Worm (Caenorhabditis elegans) whole organism, young adult: Measurements from ENCODE around the gene ent-7.

Experiments used
- B0019.2 ChIP-seq: fragments of 200-800 bp; sonication (Bioruptor generic); conservative IDR thresholded peaks from 2 replicates; pipeline ENCODE4 v1.3.6; 2022; ENCODE audit warnings: missing genetic modification reagents, missing genetic modification characterization, missing compliant biosample characterization
- B0336.3 ChIP-seq: fragments of 200-800 bp; sonication (Bioruptor generic); IDR thresholded peaks from 2 replicates; pipeline ENCODE4 v1.3.6; 2022; ENCODE audit warnings: missing genetic modification characterization, missing compliant biosample characterization
- F23B12.7 ChIP-seq: sonication (generic microtip); optimal IDR thresholded peaks from 2 replicates; lab custom pipeline; 2017; ENCODE audit warnings: missing genetic modification characterization, mild to moderate bottlenecking, missing compliant biosample characterization, antibody characterized with exemption, moderate library complexity; ENCODE audit not compliant: insufficient read depth
- F52B5.7 ChIP-seq: sonication (generic microtip); optimal IDR thresholded peaks from 2 replicates; lab custom pipeline; 2016; ENCODE audit warnings: mild to moderate bottlenecking, missing genetic modification characterization, missing compliant biosample characterization
- F55B11.4 ChIP-seq: sonication (generic microtip); optimal IDR thresholded peaks from 2 replicates; lab custom pipeline; 2016; ENCODE audit warnings: missing compliant biosample characterization, missing genetic modification characterization, borderline replicate concordance; ENCODE audit not compliant: insufficient read depth
- K11D2.4 ChIP-seq: fragments of 200-800 bp; sonication (Bioruptor generic); IDR thresholded peaks from 2 replicates; pipeline ENCODE4 v1.3.6; 2022; ENCODE audit warnings: missing genetic modification reagents, missing genetic modification characterization, missing compliant biosample characterization
- K12H6.12 ChIP-seq: fragments of 200-800 bp; sonication (Bioruptor generic); optimal IDR thresholded peaks from 2 replicates; lab custom pipeline; 2018; ENCODE audit warnings: mild to moderate bottlenecking, missing genetic modification characterization, missing compliant biosample characterization
- Y95B8A.8 ChIP-seq: fragments of 200-800 bp; sonication (Bioruptor generic); IDR thresholded peaks from 2 replicates; pipeline ENCODE4 v1.3.6; 2022; ENCODE audit warnings: missing genetic modification reagents, missing genetic modification characterization, missing compliant biosample characterization
- ama-1 ChIP-seq, 3 experiments: fragments of 150-350 bp in 1 of 3; sonication (generic microtip) in 2 of 3; optimal IDR thresholded peaks; 2 replicates each; lab custom pipeline; 2014 to 2018; ENCODE audit warnings: missing biosample characterization in 2 of 3, missing genetic modification characterization in 2 of 3, missing genetic modification reagents in 2 of 3
- aptf-3 ChIP-seq: fragments of 200-800 bp; sonication (Bioruptor generic); IDR thresholded peaks from 2 replicates; pipeline ENCODE4 v1.3.6; 2022; ENCODE audit warnings: missing genetic modification characterization, missing compliant biosample characterization
- atf-7 ChIP-seq: sonication (generic microtip); optimal IDR thresholded peaks from 2 replicates; lab custom pipeline; 2017; ENCODE audit warnings: mild to moderate bottlenecking, missing genetic modification characterization, missing compliant biosample characterization
- ccch-3 ChIP-seq: fragments of 200-800 bp; sonication (Bioruptor generic); optimal IDR thresholded peaks from 2 replicates; lab custom pipeline; 2018; ENCODE audit warnings: mild to moderate bottlenecking, missing genetic modification characterization, missing compliant biosample characterization
- chd-7 ChIP-seq: sonication (generic microtip); optimal IDR thresholded peaks from 2 replicates; lab custom pipeline; 2016; ENCODE audit warnings: mild to moderate bottlenecking, missing genetic modification characterization, moderate library complexity, missing compliant biosample characterization
- dox-1 ChIP-seq: fragments of 200-800 bp; sonication (Bioruptor generic); IDR thresholded peaks from 2 replicates; pipeline ENCODE4 v1.3.6; 2022; ENCODE audit warnings: missing genetic modification reagents, missing genetic modification characterization, missing compliant biosample characterization
- egl-18 ChIP-seq: fragments of 200-800 bp; sonication (Bioruptor generic); IDR thresholded peaks from 2 replicates; pipeline ENCODE4 v1.3.6; 2022; ENCODE audit warnings: missing genetic modification reagents, missing genetic modification characterization, missing compliant biosample characterization
- egl-44 ChIP-seq: fragments of 200-800 bp; sonication (Bioruptor generic); IDR thresholded peaks from 2 replicates; pipeline ENCODE4 v1.3.6; 2022; ENCODE audit warnings: missing genetic modification reagents, missing genetic modification characterization, missing compliant biosample characterization
- egrh-3 ChIP-seq: fragments of 200-800 bp; sonication (Bioruptor generic); IDR thresholded peaks from 2 replicates; pipeline ENCODE4 v1.3.6; 2022; ENCODE audit warnings: missing genetic modification reagents, missing genetic modification characterization, missing compliant biosample characterization
- ekl-4 ChIP-seq: fragments of 200-800 bp; sonication (Bioruptor generic); IDR thresholded peaks from 2 replicates; pipeline ENCODE4 v1.3.6; 2022; ENCODE audit warnings: missing genetic modification reagents, missing genetic modification characterization, missing compliant biosample characterization
- hmg-20 ChIP-seq: fragments of 200-800 bp; sonication (Bioruptor generic); IDR thresholded peaks from 2 replicates; pipeline ENCODE4 v1.3.6; 2022; ENCODE audit warnings: missing genetic modification reagents, missing genetic modification characterization, missing compliant biosample characterization
- hrde-1 ChIP-seq: sonication (generic microtip); optimal IDR thresholded peaks from 2 replicates; lab custom pipeline; 2016; ENCODE audit warnings: missing genetic modification characterization, mild to moderate bottlenecking, missing compliant biosample characterization, moderate library complexity, missing genotype, missing genetic modification reagents, borderline replicate concordance
- let-607 ChIP-seq, 2 experiments: fragments of 200-800 bp in 1 of 2; sonication (Bioruptor generic) in 1 of 2; sonication (generic microtip) in 1 of 2; optimal IDR thresholded peaks; 2 replicates each; lab custom pipeline; 2016 to 2018; ENCODE audit warnings: mild to moderate bottlenecking in 2 of 2, missing compliant biosample characterization in 2 of 2, missing genetic modification characterization in 2 of 2, moderate library complexity in 2 of 2, missing genotype in 1 of 2
- lin-26 ChIP-seq: fragments of 200-800 bp; sonication (Bioruptor generic); IDR thresholded peaks from 2 replicates; pipeline ENCODE4 v1.3.6; 2022; ENCODE audit warnings: missing genetic modification reagents, missing genetic modification characterization, missing compliant biosample characterization
- lin-54 ChIP-seq: fragments of 200-800 bp; sonication (Bioruptor generic); optimal IDR thresholded peaks from 2 replicates; lab custom pipeline; 2018; ENCODE audit warnings: mild to moderate bottlenecking, missing genetic modification characterization, missing compliant biosample characterization
- madf-3 ChIP-seq: fragments of 200-800 bp; sonication (Bioruptor generic); IDR thresholded peaks from 2 replicates; pipeline ENCODE4 v1.3.6; 2022; ENCODE audit warnings: missing genetic modification reagents, missing genetic modification characterization, missing compliant biosample characterization
- nfya-1 ChIP-seq: sonication (generic microtip); optimal IDR thresholded peaks from 2 replicates; lab custom pipeline; 2017; ENCODE audit warnings: antibody characterized with exemption, missing compliant biosample characterization, missing genetic modification characterization, borderline replicate concordance; ENCODE audit not compliant: insufficient read depth
- nhr-27 ChIP-seq: fragments of 200-800 bp; sonication (Bioruptor generic); optimal IDR thresholded peaks from 2 replicates; lab custom pipeline; 2018; ENCODE audit warnings: mild to moderate bottlenecking, missing genetic modification characterization, moderate library complexity, missing compliant biosample characterization
- nhr-90 ChIP-seq: sonication (generic microtip); optimal IDR thresholded peaks from 2 replicates; lab custom pipeline; 2016; ENCODE audit warnings: missing genotype, mild to moderate bottlenecking, missing genetic modification characterization, missing compliant biosample characterization
- pbrm-1 ChIP-seq: fragments of 200-800 bp; sonication (Bioruptor generic); IDR thresholded peaks from 2 replicates; pipeline ENCODE4 v1.3.6; 2022; ENCODE audit warnings: missing genetic modification reagents, missing genetic modification characterization, missing compliant biosample characterization
- rcor-1 ChIP-seq: fragments of 200-800 bp; sonication (Bioruptor generic); IDR thresholded peaks from 2 replicates; pipeline ENCODE4 v1.3.6; 2022; ENCODE audit warnings: missing genetic modification reagents, missing genetic modification characterization, missing compliant biosample characterization
- rec-8 ChIP-seq, 2 experiments: sonication (generic microtip); optimal IDR thresholded peaks; 2 replicates each; lab custom pipeline; 2016; ENCODE audit warnings: mild to moderate bottlenecking in 2 of 2, missing genetic modification characterization in 2 of 2, missing genetic modification reagents in 2 of 2, missing genotype in 2 of 2, missing biosample characterization in 1 of 2, missing compliant biosample characterization in 1 of 2, moderate library complexity in 1 of 2
- sdz-38 ChIP-seq: sonication (generic microtip); optimal IDR thresholded peaks from 2 replicates; lab custom pipeline; 2016; ENCODE audit warnings: missing genotype, missing genetic modification characterization, missing compliant biosample characterization
- snpc-4 ChIP-seq, 5 experiments: fragments of 150-350 bp in 1 of 5; sonication (generic microtip) in 4 of 5; optimal IDR thresholded peaks; 2 replicates each; lab custom pipeline; 2014 to 2018; ENCODE audit warnings: missing genetic modification characterization in 5 of 5, missing biosample characterization in 3 of 5, antibody characterized with exemption in 2 of 5, mild to moderate bottlenecking in 2 of 5, missing compliant biosample characterization in 2 of 5, missing genotype in 2 of 5, moderate library complexity in 2 of 5, missing genetic modification reagents in 1 of 5
- sptf-2 ChIP-seq: fragments of 200-800 bp; sonication (Bioruptor generic); optimal IDR thresholded peaks from 2 replicates; lab custom pipeline; 2018; ENCODE audit warnings: mild to moderate bottlenecking, missing genetic modification characterization, missing compliant biosample characterization
- unc-62 ChIP-seq: fragments of 150-350 bp; optimal IDR thresholded peaks from 2 replicates; lab custom pipeline; 2014; ENCODE audit warnings: missing biosample characterization, missing genetic modification reagents, missing genetic modification characterization
- zfh-2 ChIP-seq: fragments of 200-800 bp; sonication (Bioruptor generic); conservative IDR thresholded peaks from 2 replicates; pipeline ENCODE4 v1.3.6; 2022; ENCODE audit warnings: missing genetic modification reagents, missing genetic modification characterization, missing compliant biosample characterization
- ztf-22 ChIP-seq: fragments of 200-800 bp; sonication (Bioruptor generic); optimal IDR thresholded peaks from 2 replicates; lab custom pipeline; 2018; ENCODE audit warnings: mild to moderate bottlenecking, missing genetic modification characterization, moderate library complexity, missing compliant biosample characterization
- ztf-6 ChIP-seq: fragments of 200-800 bp; sonication (Bioruptor generic); IDR thresholded peaks from 2 replicates; pipeline ENCODE4 v1.3.6; 2022; ENCODE audit warnings: missing genetic modification reagents, missing genetic modification characterization, missing compliant biosample characterization

Gene ent-7

DNA sequence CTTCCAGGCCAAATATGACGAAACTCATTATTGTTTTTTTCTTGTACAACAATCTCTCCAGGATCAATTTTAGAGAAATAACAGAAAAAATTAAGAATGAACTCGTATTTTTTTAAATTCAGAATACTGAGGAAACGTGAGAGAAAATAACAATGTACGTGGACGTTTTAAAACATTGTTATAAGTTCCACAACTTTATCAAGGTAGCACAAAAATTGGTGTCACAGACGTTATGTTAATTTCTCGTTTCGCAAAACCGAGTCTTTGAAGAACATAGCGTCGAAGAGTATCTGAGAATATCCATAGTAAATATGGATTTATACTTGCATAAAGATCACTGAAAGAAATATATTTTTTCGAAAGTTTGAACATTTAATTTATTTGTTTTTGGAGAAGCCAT lies 34.0 kb downstream of the ent-7 start, which contains the start of gene T04B2.8:
TSS of gene T04B2.8 (minus strand) at position 101 of the 400 bp plus-strand sequence.
- TF ChIP-seq F55B11.4 (no peak), ama-1 (optimal IDR thresholded peaks at IDR 0.05; lab: Kevin White, UChicago) (no peak), ama-1 (GFP tag; optimal IDR thresholded peaks at IDR 0.05; lab: Kevin White, UChicago) (no peak)

DNA sequence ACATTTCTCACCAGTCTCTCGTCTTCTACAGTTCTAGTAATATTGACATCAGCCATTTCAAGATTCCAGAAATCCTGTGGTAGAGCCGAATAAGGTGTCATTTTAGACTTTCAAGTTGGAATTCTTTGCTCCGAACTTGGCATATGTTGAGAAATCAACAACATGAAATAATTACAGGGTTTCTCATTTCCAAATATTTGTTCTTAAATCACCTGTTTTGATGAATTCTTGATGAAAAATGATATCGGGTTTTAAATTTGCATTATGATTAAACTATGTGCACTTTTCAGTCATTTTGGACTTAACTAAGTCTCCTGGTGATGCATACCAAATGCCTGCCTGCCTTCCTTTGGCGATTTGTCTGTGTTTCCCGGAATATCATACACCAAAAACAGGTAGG lies 36.5 kb downstream of the ent-7 start, which contains the start of gene srv-12:
TSS of gene srv-12 (minus strand) at position 101 of the 400 bp plus-strand sequence.
- no peak for TF ChIP-seq ccch-3 (GFP tag; lab: Kevin White, UChicago)
- TF ChIP-seq hrde-1 (tag; lab: Kevin White, UChicago): no peak
- no peak for TF ChIP-seq dox-1 (GFP tag; lab: Robert Waterston, UW)
- TF ChIP-seq B0019.2: no peak
- TF ChIP-seq rcor-1 (GFP tag; lab: Robert Waterston, UW): no peak
- TF ChIP-seq K12H6.12 (tag; lab: Kevin White, UChicago): no peak
- no peak for TF ChIP-seq ztf-6 (GFP tag; lab: Robert Waterston, UW)
- TF ChIP-seq ztf-22: no peak
- TF ChIP-seq ekl-4 (GFP tag; lab: Robert Waterston, UW): no peak
- TF ChIP-seq unc-62 (GFP tag; lab: Kevin White, UChicago): no peak
- no peak for TF ChIP-seq egrh-3
- TF ChIP-seq B0336.3 (GFP tag; lab: Robert Waterston, UW): no peak
- TF ChIP-seq nfya-1 (tag; lab: Kevin White, UChicago): no peak
- no peak for TF ChIP-seq sdz-38 (tag; lab: Kevin White, UChicago)
- TF ChIP-seq egl-18 (GFP tag; lab: Robert Waterston, UW): no peak
- TF ChIP-seq nhr-27 (tag; lab: Kevin White, UChicago): no peak
- no peak for TF ChIP-seq snpc-4 (GFP tag; optimal IDR thresholded peaks at IDR 0.05; lab: Kevin White, UChicago)
- TF ChIP-seq snpc-4 (tag; optimal IDR thresholded peaks at IDR 0.05; lab: Kevin White, UChicago): no peak

DNA sequence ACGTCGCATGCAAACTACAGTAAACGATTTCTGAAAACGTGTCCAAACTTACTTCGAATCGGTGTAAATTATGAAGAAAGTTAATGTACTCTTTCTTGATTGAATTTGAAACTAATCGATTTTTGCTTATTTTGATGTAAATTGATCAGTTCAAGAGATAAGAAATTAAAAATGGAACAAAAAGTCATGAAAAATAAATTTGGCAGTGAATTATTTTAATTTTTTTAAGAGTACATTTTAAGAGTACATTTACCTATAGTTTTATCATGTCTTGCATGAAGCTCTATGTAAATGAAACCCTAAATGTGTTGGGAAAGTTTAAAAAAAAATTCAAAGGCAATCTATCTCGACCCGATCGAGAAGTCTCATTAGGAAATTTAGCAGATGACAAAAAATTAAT lies 39.1 kb downstream of the ent-7 start, which contains the start of gene T04B2.7:
TSS of gene T04B2.7 (minus strand) at position 101 of the 400 bp plus-strand sequence.
- no peak for TF ChIP-seq K12H6.12 (tag; lab: Kevin White, UChicago)
- no peak for TF ChIP-seq madf-3 (GFP tag; lab: Robert Waterston, UW)
- no peak for TF ChIP-seq Y95B8A.8 (GFP tag; lab: Robert Waterston, UW)
- no peak for TF ChIP-seq atf-7 (tag; lab: Kevin White, UChicago)
- TF ChIP-seq nhr-90 (tag; lab: Kevin White, UChicago): no peak
- no peak for TF ChIP-seq pbrm-1 (GFP tag; lab: Robert Waterston, UW)
- no peak for TF ChIP-seq sptf-2 (GFP tag; lab: Kevin White, UChicago)
- no peak for TF ChIP-seq K11D2.4
- no peak for TF ChIP-seq F23B12.7 (tag; lab: Kevin White, UChicago)
- no peak for TF ChIP-seq let-607 (tag; optimal IDR thresholded peaks at IDR 0.05; lab: Kevin White, UChicago)
- TF ChIP-seq egl-44 (GFP tag; lab: Robert Waterston, UW): no peak
- no peak for TF ChIP-seq aptf-3 (GFP tag; lab: Robert Waterston, UW)
- no peak for TF ChIP-seq F52B5.7
- TF ChIP-seq zfh-2 (GFP tag; lab: Robert Waterston, UW): no peak
- TF ChIP-seq chd-7 (tag; lab: Kevin White, UChicago): no peak
- no peak for TF ChIP-seq lin-54 (GFP tag; lab: Kevin White, UChicago)
- TF ChIP-seq rec-8 (tag; optimal IDR thresholded peaks at IDR 0.05; lab: Kevin White, UChicago): no peak
- no peak for TF ChIP-seq lin-26 (GFP tag; lab: Robert Waterston, UW)
- no peak for TF ChIP-seq hrde-1 (tag; lab: Kevin White, UChicago)
- no peak for TF ChIP-seq hmg-20 (GFP tag; lab: Robert Waterston, UW)
